Fruit fly (Drosophila melanogaster): ENCODE measurements around the gene CG11109.
A peak's percentile ranks its signal among the peaks of the same experiment; 100 is the strongest.

CG11109 gene

DNA sequence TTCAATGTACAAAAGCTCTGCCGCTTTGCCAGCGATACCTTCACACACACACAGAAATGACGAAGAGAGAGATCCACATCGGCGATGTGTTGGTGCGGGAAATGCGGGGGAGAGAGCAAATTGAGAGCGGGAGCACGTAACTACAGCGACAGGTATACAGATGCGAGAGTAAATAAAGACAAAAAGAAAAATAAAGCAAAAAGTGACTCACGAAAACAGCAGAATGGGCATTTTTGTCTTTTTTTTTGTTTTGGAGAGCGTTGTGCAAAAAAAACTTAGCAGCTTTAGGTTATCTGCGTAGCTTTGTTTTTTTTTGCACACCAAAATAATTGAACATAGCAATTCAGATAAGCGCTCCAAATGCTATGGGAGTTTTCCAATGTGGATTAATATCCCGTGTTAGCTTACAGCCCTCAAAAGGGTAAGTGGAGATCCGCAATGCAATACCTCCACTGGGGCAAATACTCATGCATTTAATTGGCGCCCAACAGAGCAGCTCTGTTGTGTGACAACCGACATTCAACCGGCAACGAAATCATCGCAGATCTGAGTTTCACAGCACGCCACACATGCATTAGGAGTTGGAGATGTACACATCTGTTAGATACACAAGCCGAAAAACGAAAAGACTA is 49.3 kb upstream of the CG11109 start (continued):
- no peak for TF ChIP-seq lola (GFP tag; optimal IDR thresholded peaks at IDR 0.05)
- TF ChIP-seq Vsx1 (GFP tag; optimal IDR thresholded peaks at IDR 0.05), result no peak
- no peak for TF ChIP-seq p53 (GFP tag; optimal IDR thresholded peaks at IDR 0.05)
- no peak for TF ChIP-seq jumu (GFP tag; optimal IDR thresholded peaks at IDR 0.05)
- peak; percentile 25 for TF ChIP-seq CG17385 (GFP tag; optimal IDR thresholded peaks at IDR 0.05)
- no peak for TF ChIP-seq ac (GFP tag; optimal IDR thresholded peaks at IDR 0.05)
- no peak for TF ChIP-seq CG30020 (tag; optimal IDR thresholded peaks at IDR 0.05)
- TF ChIP-seq CG8290 (GFP tag; optimal IDR thresholded peaks at IDR 0.05), result no peak
- peak in 1 of 2 experiments; percentile 51 for TF ChIP-seq CG8290 (tag; optimal IDR thresholded peaks at IDR 0.05)
- no peak for TF ChIP-seq wek (GFP tag; optimal IDR thresholded peaks at IDR 0.05)
- TF ChIP-seq CG16863 (GFP tag; optimal IDR thresholded peaks at IDR 0.05), result no peak
- TF ChIP-seq crol (GFP tag; IDR thresholded peaks at IDR 0.05), result peak; percentile 97
- TF ChIP-seq Adf1 (GFP tag; IDR thresholded peaks at IDR 0.05), result peak; percentile 82
- TF ChIP-seq Atf6 (GFP tag; IDR thresholded peaks at IDR 0.05), result peak; percentile 46
- peak; percentile 29 for TF ChIP-seq CG12071 (GFP tag; optimal IDR thresholded peaks at IDR 0.05)
- no peak for TF ChIP-seq hbn (GFP tag; IDR thresholded peaks at IDR 0.05; ENCODE audit: partially characterized antibody)
- TF ChIP-seq sqz (GFP tag; optimal IDR thresholded peaks at IDR 0.05), result peak; percentile 25
- TF ChIP-seq CG7987 (GFP tag; optimal IDR thresholded peaks at IDR 0.05), result peak; percentile 1
- TF ChIP-seq gcm2 (GFP tag; optimal IDR thresholded peaks at IDR 0.05), result no peak
- TF ChIP-seq Gsc (GFP tag; IDR thresholded peaks at IDR 0.05), result no peak
- no peak for TF ChIP-seq CG12299 (tag; optimal IDR thresholded peaks at IDR 0.05)
- no peak for TF ChIP-seq CG11695 (GFP tag; IDR thresholded peaks at IDR 0.05)
- no peak for TF ChIP-seq hkb (optimal IDR thresholded peaks at IDR 0.05)
- TF ChIP-seq hkb (GFP tag; IDR thresholded peaks at IDR 0.05), result 0 out of 2 replicates have a peak, but pooled peaks have one; percentile 16
- TF ChIP-seq Xrp1 (GFP tag; IDR thresholded peaks at IDR 0.05), result 0 out of 2 replicates have a peak, but pooled peaks have one; percentile 16
- TF ChIP-seq Dbx (GFP tag; IDR thresholded peaks at IDR 0.05), result peak; percentile 38; the same call in 1 of the 3 replicates
- no peak for TF ChIP-seq pho (GFP tag; optimal IDR thresholded peaks at IDR 0.05)
- TF ChIP-seq chinmo (GFP tag; IDR thresholded peaks at IDR 0.05; ENCODE audit: partially characterized antibody), result peak; percentile 87; the same call in 2 of the 4 replicates
- peak; percentile 15 for TF ChIP-seq sug (tag; optimal IDR thresholded peaks at IDR 0.05)
- TF ChIP-seq CG10209 (GFP tag; optimal IDR thresholded peaks at IDR 0.05), result no peak
- TF ChIP-seq Med (GFP tag), result peak; percentile 68
- TF ChIP-seq CG13287 (GFP tag; IDR thresholded peaks at IDR 0.05; ENCODE audit: partially characterized antibody), result peak; percentile 40; the same call in 1 of the 2 replicates
- TF ChIP-seq CG13894 (tag; optimal IDR thresholded peaks at IDR 0.05), result peak; percentile 30
- TF ChIP-seq CG15514 (GFP tag; optimal IDR thresholded peaks at IDR 0.05), result no peak
- TF ChIP-seq toy (GFP tag; IDR thresholded peaks at IDR 0.05), result no peak
- peak; percentile 20 for TF ChIP-seq exex (tag; optimal IDR thresholded peaks at IDR 0.05)
- TF ChIP-seq onecut (GFP tag; IDR thresholded peaks at IDR 0.05), result peak; percentile 5; the same call in 1 of the 2 replicates
- no peak for TF ChIP-seq Myb (GFP tag; optimal IDR thresholded peaks at IDR 0.05)
- TF ChIP-seq schlank (tag; optimal IDR thresholded peaks at IDR 0.05), result no peak
- no peak for TF ChIP-seq BtbVII (GFP tag; optimal IDR thresholded peaks at IDR 0.05)
- no peak for TF ChIP-seq Ravus (GFP tag; IDR thresholded peaks at IDR 0.05)
- peak; percentile 69 for TF ChIP-seq CG3163 (GFP tag; optimal IDR thresholded peaks at IDR 0.05)
- no peak for TF ChIP-seq CG11093 (GFP tag; IDR thresholded peaks at IDR 0.05)
- TF ChIP-seq CG5245 (GFP tag; optimal IDR thresholded peaks at IDR 0.05), result no peak

Data from whole organism, embryonic.